Fruit fly (Drosophila melanogaster) whole organism, embryonic: Measurements from ENCODE around the gene caps.

Source experiments
- B-H1 ChIP-seq: fragments of 200-800 bp; sonication (Bioruptor generic); IDR thresholded peaks from 3 replicates; pipeline ENCODE4 v1.3.6; 2022; ENCODE audit warnings: missing biosample characterization, missing genetic modification characterization
- CG10274 ChIP-seq: fragments of 200-800 bp; sonication (Bioruptor generic); optimal IDR thresholded peaks from 3 replicates; lab custom pipeline; 2017; ENCODE audit warnings: missing biosample characterization, mild to moderate bottlenecking, missing genetic modification characterization
- CG10565 ChIP-seq: fragments of 200-800 bp; sonication (Bioruptor generic); optimal IDR thresholded peaks from 3 replicates; lab custom pipeline; 2016; ENCODE audit warnings: missing biosample characterization, mild to moderate bottlenecking, missing genetic modification characterization
- CG11247 ChIP-seq: fragments of 200-800 bp; sonication (Bioruptor generic); IDR thresholded peaks from 2 replicates; pipeline ENCODE4 v1.3.6; 2022; ENCODE audit warnings: missing biosample characterization, missing genetic modification characterization
- CG12391 ChIP-seq: fragments of 200-800 bp; sonication (Bioruptor generic); optimal IDR thresholded peaks from 3 replicates; lab custom pipeline; 2018; ENCODE audit warnings: missing biosample characterization, mild to moderate bottlenecking, missing genetic modification characterization, moderate library complexity
- CG12942 ChIP-seq: fragments of 200-800 bp; sonication (Bioruptor generic); optimal IDR thresholded peaks from 3 replicates; lab custom pipeline; 2016; ENCODE audit warnings: missing biosample characterization, missing genetic modification characterization
- CG13287 ChIP-seq: fragments of 200-800 bp; sonication (Bioruptor generic); IDR thresholded peaks from 2 replicates; pipeline ENCODE4 v1.3.6; 2022; ENCODE audit warnings: missing biosample characterization, missing genetic modification characterization; ENCODE audit not compliant: partially characterized antibody
- CG13894 ChIP-seq: fragments of 200-800 bp; sonication (Bioruptor generic); optimal IDR thresholded peaks from 3 replicates; lab custom pipeline; 2018; ENCODE audit warnings: missing biosample characterization, mild to moderate bottlenecking, missing genetic modification characterization, moderate library complexity
- CG14710 ChIP-seq: fragments of 200-800 bp; sonication (Bioruptor generic); optimal IDR thresholded peaks from 3 replicates; lab custom pipeline; 2019; ENCODE audit warnings: missing biosample characterization, mild to moderate bottlenecking, missing genetic modification characterization, moderate library complexity
- CG17829 ChIP-seq: fragments of 200-800 bp; optimal IDR thresholded peaks from 2 replicates; lab custom pipeline; 2019; ENCODE audit warnings: missing biosample characterization, mild to moderate bottlenecking, missing genetic modification characterization, moderate library complexity
- CG18011 ChIP-seq: fragments of 200-800 bp; sonication (Bioruptor generic); optimal IDR thresholded peaks from 2 replicates; lab custom pipeline; 2017; ENCODE audit warnings: missing biosample characterization, missing genetic modification characterization, mild to moderate bottlenecking, moderate library complexity, missing genotype
- CG1832 ChIP-seq: fragments of 200-800 bp; sonication (Bioruptor generic); optimal IDR thresholded peaks from 2 replicates; lab custom pipeline; 2017; ENCODE audit warnings: missing biosample characterization, mild to moderate bottlenecking, missing genetic modification characterization, inconsistent platforms
- CG18599 ChIP-seq: fragments of 200-800 bp; sonication (Bioruptor generic); optimal IDR thresholded peaks from 3 replicates; lab custom pipeline; 2017; ENCODE audit warnings: missing biosample characterization, missing genetic modification characterization, mild to moderate bottlenecking, moderate library complexity, missing genetic modification reagents
- CG2678 ChIP-seq: fragments of 200-800 bp; sonication (Bioruptor generic); optimal IDR thresholded peaks from 3 replicates; lab custom pipeline; 2019; ENCODE audit warnings: missing biosample characterization, mild to moderate bottlenecking, missing genetic modification characterization, moderate library complexity
- CG31388 ChIP-seq: fragments of 200-800 bp; sonication (Bioruptor generic); optimal IDR thresholded peaks from 2 replicates; lab custom pipeline; 2016; ENCODE audit warnings: missing biosample characterization, missing genetic modification characterization
- CG3838 ChIP-seq: fragments of 200-800 bp; sonication (Bioruptor generic); optimal IDR thresholded peaks from 3 replicates; lab custom pipeline; 2016; ENCODE audit warnings: missing biosample characterization, missing genetic modification characterization
- CG3995 ChIP-seq: fragments of 200-800 bp; sonication (Bioruptor generic); optimal IDR thresholded peaks from 3 replicates; lab custom pipeline; 2016; ENCODE audit warnings: missing biosample characterization, missing genetic modification characterization
- CG4707 ChIP-seq: fragments of 200-800 bp; sonication (Bioruptor generic); optimal IDR thresholded peaks from 2 replicates; lab custom pipeline; 2018; ENCODE audit warnings: missing biosample characterization, mild to moderate bottlenecking, missing genetic modification characterization, moderate library complexity
- CG5953 ChIP-seq: fragments of 200-800 bp; sonication (Bioruptor generic); IDR thresholded peaks from 2 replicates; pipeline ENCODE4 v1.3.6; 2022; ENCODE audit warnings: missing biosample characterization, missing genetic modification characterization
- CG7271 ChIP-seq: fragments of 200-800 bp; sonication (Bioruptor generic); optimal IDR thresholded peaks from 2 replicates; lab custom pipeline; 2018; ENCODE audit warnings: missing biosample characterization, mild to moderate bottlenecking, missing genetic modification characterization, moderate library complexity
- CG7556 ChIP-seq: fragments of 200-800 bp; sonication (Bioruptor generic); optimal IDR thresholded peaks from 2 replicates; lab custom pipeline; 2017; ENCODE audit warnings: missing biosample characterization, mild to moderate bottlenecking, missing genetic modification characterization
- CG8359 ChIP-seq: fragments of 200-800 bp; sonication (Bioruptor generic); optimal IDR thresholded peaks from 2 replicates; lab custom pipeline; 2017; ENCODE audit warnings: missing biosample characterization, mild to moderate bottlenecking, missing genetic modification characterization, borderline replicate concordance
- ERR ChIP-seq: fragments of 200-800 bp; sonication (Bioruptor generic); optimal IDR thresholded peaks from 2 replicates; lab custom pipeline; 2016; ENCODE audit warnings: missing biosample characterization, missing genetic modification characterization
- Hand ChIP-seq: fragments of 200-800 bp; sonication (Bioruptor generic); optimal IDR thresholded peaks from 2 replicates; lab custom pipeline; 2017; ENCODE audit warnings: mild to moderate bottlenecking, missing biosample characterization, missing genetic modification reagents, missing genetic modification characterization
- Hr51 ChIP-seq, 2 experiments: fragments of 200-800 bp; sonication (Bioruptor generic); optimal IDR thresholded peaks; 2 replicates in 1 of 2; 3 replicates in 1 of 2; lab custom pipeline; 2016 to 2018; ENCODE audit warnings: missing biosample characterization in 2 of 2, missing genetic modification characterization in 2 of 2, mild to moderate bottlenecking in 1 of 2, moderate library complexity in 1 of 2
- Mes4 ChIP-seq: fragments of 200-800 bp; sonication (Bioruptor generic); optimal IDR thresholded peaks from 2 replicates; lab custom pipeline; 2016; ENCODE audit warnings: missing biosample characterization, missing genetic modification characterization
- Mrtf ChIP-seq: fragments of 200-800 bp; sonication (Bioruptor generic); IDR thresholded peaks from 3 replicates; pipeline ENCODE4 v1.3.6; 2022; ENCODE audit warnings: missing biosample characterization, missing genetic modification characterization
- Oli ChIP-seq: fragments of 200-800 bp; sonication (Bioruptor generic); optimal IDR thresholded peaks from 2 replicates; lab custom pipeline; 2018; ENCODE audit warnings: missing biosample characterization, mild to moderate bottlenecking, missing genetic modification characterization, moderate library complexity
- Rfx ChIP-seq: fragments of 200-800 bp; sonication (Bioruptor generic); IDR thresholded peaks from 2 replicates; pipeline ENCODE4 v1.3.6; 2022; ENCODE audit warnings: missing biosample characterization, missing genetic modification characterization
- Sin3A ChIP-seq: fragments of >200 bp; optimal IDR thresholded peaks from 2 replicates; lab custom pipeline; 2018
- Ssrp ChIP-seq: fragments of 200-800 bp; sonication (Bioruptor generic); optimal IDR thresholded peaks from 2 replicates; lab custom pipeline; 2018; ENCODE audit warnings: missing biosample characterization, mild to moderate bottlenecking, missing genetic modification characterization, moderate library complexity
- YL-1 ChIP-seq: fragments of 200-800 bp; sonication (Bioruptor generic); optimal IDR thresholded peaks from 3 replicates; lab custom pipeline; 2017; ENCODE audit warnings: missing biosample characterization, mild to moderate bottlenecking, missing genetic modification characterization
- abd-A ChIP-seq: fragments of 200-800 bp; sonication (Bioruptor generic); optimal IDR thresholded peaks from 3 replicates; lab custom pipeline; 2019; ENCODE audit warnings: missing biosample characterization, mild to moderate bottlenecking, missing genetic modification characterization, moderate library complexity
- chif ChIP-seq, 2 experiments: fragments of 200-800 bp; sonication (Bioruptor generic); optimal IDR thresholded peaks; 3 replicates each; lab custom pipeline; 2016; ENCODE audit warnings: missing biosample characterization in 2 of 2, missing genetic modification characterization in 2 of 2
- chinmo ChIP-seq: fragments of 200-800 bp; sonication (Bioruptor generic); IDR thresholded peaks from 4 replicates; pipeline ENCODE4 v1.3.6; 2022; ENCODE audit warnings: missing biosample characterization, missing genetic modification characterization; ENCODE audit not compliant: partially characterized antibody
- cwo ChIP-seq: fragments of 200-800 bp; sonication (Bioruptor generic); optimal IDR thresholded peaks from 3 replicates; lab custom pipeline; 2017; ENCODE audit warnings: missing biosample characterization, missing genetic modification characterization, mild to moderate bottlenecking, moderate library complexity, missing genetic modification reagents
- fd96Cb ChIP-seq: fragments of 200-800 bp; sonication (Bioruptor generic); optimal IDR thresholded peaks from 2 replicates; lab custom pipeline; 2018; ENCODE audit warnings: missing biosample characterization, mild to moderate bottlenecking, missing genetic modification characterization, moderate library complexity
- ftz-f1 ChIP-seq: fragments of 200-800 bp; sonication (Bioruptor generic); optimal IDR thresholded peaks from 2 replicates; lab custom pipeline; 2016; ENCODE audit warnings: missing biosample characterization, missing genetic modification characterization
- nerfin-1 ChIP-seq: fragments of 200-800 bp; sonication (Bioruptor generic); optimal IDR thresholded peaks from 3 replicates; lab custom pipeline; 2019; ENCODE audit warnings: missing biosample characterization, mild to moderate bottlenecking, missing genetic modification characterization, moderate library complexity
- odd ChIP-seq: fragments of 200-800 bp; sonication (Bioruptor generic); optimal IDR thresholded peaks from 2 replicates; lab custom pipeline; 2017; ENCODE audit warnings: missing biosample characterization, mild to moderate bottlenecking, missing genetic modification characterization
- pb ChIP-seq: fragments of 200-800 bp; sonication (Bioruptor generic); optimal IDR thresholded peaks from 3 replicates; lab custom pipeline; 2016; ENCODE audit warnings: missing biosample characterization, missing genetic modification characterization
- pros ChIP-seq: fragments of 200-800 bp; sonication (Bioruptor generic); optimal IDR thresholded peaks from 3 replicates; lab custom pipeline; 2019; ENCODE audit warnings: missing biosample characterization, mild to moderate bottlenecking, missing genetic modification characterization, moderate library complexity
- pum ChIP-seq: fragments of 200-800 bp; sonication (Bioruptor generic); optimal IDR thresholded peaks from 2 replicates; lab custom pipeline; 2016; ENCODE audit warnings: missing biosample characterization, missing genetic modification characterization
- sc ChIP-seq, 3 experiments: fragments of >200 bp in 2 of 3; fragments of 200-800 bp in 1 of 3; sonication (Bioruptor generic) in 1 of 3; optimal IDR thresholded peaks; 2 replicates in 2 of 3; 3 replicates in 1 of 3; lab custom pipeline; 2017; ENCODE audit warnings: mild to moderate bottlenecking in 1 of 3, missing biosample characterization in 1 of 3, missing genetic modification characterization in 1 of 3, missing genetic modification reagents in 1 of 3
- shn ChIP-seq: fragments of 200-800 bp; sonication (Bioruptor generic); optimal IDR thresholded peaks from 3 replicates; lab custom pipeline; 2016; ENCODE audit warnings: missing biosample characterization, missing genetic modification characterization
- slbo ChIP-seq: fragments of 200-800 bp; sonication (Bioruptor generic); IDR thresholded peaks from 2 replicates; pipeline ENCODE4 v1.3.6; 2022; ENCODE audit warnings: missing biosample characterization, missing genetic modification characterization
- ssp ChIP-seq: fragments of 200-800 bp; sonication (Bioruptor generic); IDR thresholded peaks from 2 replicates; pipeline ENCODE4 v1.3.6; 2022; ENCODE audit warnings: missing biosample characterization, missing genetic modification characterization
- tll ChIP-seq, 2 experiments: fragments of 200-800 bp in 1 of 2; fragments of >200 bp in 1 of 2; sonication (Bioruptor generic) in 1 of 2; optimal IDR thresholded peaks; 2 replicates each; lab custom pipeline; 2017 to 2019; ENCODE audit warnings: missing biosample characterization in 2 of 2, missing genetic modification characterization in 2 of 2, mild to moderate bottlenecking in 1 of 2, moderate library complexity in 1 of 2

The caps gene

dm6 chr3L:13223360-13224028 is 5.0 kb upstream of the caps start (continued):
- no peak for TF ChIP-seq Mes4 (GFP tag; lab: Kevin White, UChicago)
- no peak for TF ChIP-seq cwo (GFP tag; lab: Kevin White, UChicago)
- TF ChIP-seq sc (optimal IDR thresholded peaks at IDR 0.05; lab: Kevin White, UChicago) = no peak
- no peak for TF ChIP-seq sc (GFP tag; optimal IDR thresholded peaks at IDR 0.05; lab: Kevin White, UChicago)
- peak; percentile 17 for TF ChIP-seq CG14710 (tag; lab: Kevin White, UChicago)
- TF ChIP-seq odd = no peak
- no peak for TF ChIP-seq ftz-f1 (GFP tag; lab: Kevin White, UChicago)
- TF ChIP-seq CG1832 (GFP tag; lab: Kevin White, UChicago) = no peak
- TF ChIP-seq Sin3A (lab: Kevin White, UChicago) = no peak
- TF ChIP-seq nerfin-1 (tag; lab: Kevin White, UChicago) = peak; percentile 39
- no peak for TF ChIP-seq pb (GFP tag; lab: Kevin White, UChicago)
- no peak for TF ChIP-seq B-H1 (GFP tag; lab: Robert Waterston, UW)
- TF ChIP-seq CG13287 = no peak
- no peak for TF ChIP-seq CG18011
- no peak for TF ChIP-seq Mrtf (GFP tag; lab: Robert Waterston, UW)
- TF ChIP-seq CG11247 = no peak
- peak; percentile 20 for TF ChIP-seq fd96Cb (tag; lab: Kevin White, UChicago)
- peak; percentile 27 for TF ChIP-seq CG12391 (tag; lab: Kevin White, UChicago)
- no peak for TF ChIP-seq pum (GFP tag; lab: Kevin White, UChicago)
- no peak for TF ChIP-seq CG10274 (GFP tag; lab: Kevin White, UChicago)
- no peak for TF ChIP-seq abd-A (tag; lab: Kevin White, UChicago)
- TF ChIP-seq CG12942 (GFP tag; lab: Kevin White, UChicago) = no peak
- no peak for TF ChIP-seq shn (GFP tag; lab: Kevin White, UChicago)
- no peak for TF ChIP-seq Oli (tag; lab: Kevin White, UChicago)
- no peak for TF ChIP-seq chif (GFP tag; optimal IDR thresholded peaks at IDR 0.05; lab: Kevin White, UChicago)
- no peak for TF ChIP-seq chinmo (GFP tag; lab: Robert Waterston, UW)
- TF ChIP-seq Hr51 (GFP tag; optimal IDR thresholded peaks at IDR 0.05; lab: Kevin White, UChicago) = peak in 1 of 2 experiments; percentile 30
- peak; percentile 3 for TF ChIP-seq Ssrp (tag; lab: Kevin White, UChicago)
- no peak for TF ChIP-seq CG3838
- TF ChIP-seq CG31388 (GFP tag; lab: Kevin White, UChicago) = no peak
- no peak for TF ChIP-seq ssp (GFP tag; lab: Robert Waterston, UW)
- TF ChIP-seq CG7271 (tag; lab: Kevin White, UChicago) = no peak
- TF ChIP-seq Rfx (GFP tag; lab: Robert Waterston, UW) = no peak
- TF ChIP-seq CG17829 (tag; lab: Kevin White, UChicago) = peak; percentile 25
- TF ChIP-seq CG2678 = peak; percentile 32
- TF ChIP-seq tll (GFP tag; optimal IDR thresholded peaks at IDR 0.05; lab: Kevin White, UChicago) = no peak
- no peak for TF ChIP-seq CG3995 (GFP tag; lab: Kevin White, UChicago)
- TF ChIP-seq CG5953 (GFP tag; lab: Robert Waterston, UW) = no peak
- no peak for TF ChIP-seq CG7556 (GFP tag; lab: Kevin White, UChicago)
- no peak for TF ChIP-seq pros (GFP tag; lab: Kevin White, UChicago)
- TF ChIP-seq YL-1 = no peak
- TF ChIP-seq ERR (GFP tag; lab: Kevin White, UChicago) = no peak
- no peak for TF ChIP-seq CG10565
- TF ChIP-seq CG4707 = no peak
- TF ChIP-seq CG18599 (GFP tag; lab: Kevin White, UChicago) = peak; percentile 12
- no peak for TF ChIP-seq Hand (GFP tag; lab: Kevin White, UChicago)
- TF ChIP-seq CG13894 (tag; lab: Kevin White, UChicago) = no peak
- TF ChIP-seq slbo (GFP tag; lab: Robert Waterston, UW) = no peak
- no peak for TF ChIP-seq CG8359 (GFP tag; lab: Kevin White, UChicago)
